Worm (Caenorhabditis elegans) whole organism, L4 larva: ENCODE data around the gene scl-5.
A peak's percentile ranks its signal among the peaks of the same experiment; 100 is the strongest.

Experiments used
- F10B5.3 ChIP-seq: sonication (generic microtip); optimal IDR thresholded peaks from 2 replicates; lab custom pipeline; 2016; ENCODE audit warnings: mild to moderate bottlenecking, missing genetic modification characterization, missing compliant biosample characterization
- F49E8.2 ChIP-seq: sonication (generic microtip); optimal IDR thresholded peaks from 2 replicates; lab custom pipeline; 2016; ENCODE audit warnings: missing compliant biosample characterization, mild to moderate bottlenecking, missing genetic modification characterization, borderline replicate concordance
- T20F7.1 ChIP-seq: fragments of 200-800 bp; sonication (Bioruptor generic); optimal IDR thresholded peaks from 2 replicates; lab custom pipeline; 2018; ENCODE audit warnings: mild to moderate bottlenecking, missing genetic modification characterization, missing compliant biosample characterization
- Y5F2A.4 ChIP-seq: fragments of 200-800 bp; sonication (Bioruptor generic); optimal IDR thresholded peaks from 2 replicates; lab custom pipeline; 2018; ENCODE audit warnings: mild to moderate bottlenecking, missing genetic modification characterization, missing compliant biosample characterization
- Y75B8A.6 ChIP-seq: fragments of 200-800 bp; sonication (Bioruptor generic); IDR thresholded peaks from 2 replicates; pipeline ENCODE4 v1.3.6; 2022; ENCODE audit warnings: missing genetic modification reagents, missing genetic modification characterization, missing compliant biosample characterization
- ZK337.2 ChIP-seq: fragments of 200-800 bp; sonication (Bioruptor generic); IDR thresholded peaks from 2 replicates; pipeline ENCODE4 v1.3.6; 2022; ENCODE audit warnings: missing genetic modification reagents, missing genetic modification characterization, missing compliant biosample characterization
- aha-1 ChIP-seq: fragments of 150-350 bp; peaks from one replicate; lab custom pipeline; 2014; ENCODE audit warnings: missing biosample characterization, missing genetic modification characterization
- aly-2 ChIP-seq: sonication (generic microtip); optimal IDR thresholded peaks from 2 replicates; lab custom pipeline; 2018; ENCODE audit warnings: missing biosample characterization, missing genetic modification characterization
- ceh-20 ChIP-seq: fragments of 200-800 bp; sonication (Bioruptor generic); IDR thresholded peaks from 2 replicates; pipeline ENCODE4 v1.3.6; 2022; ENCODE audit warnings: missing genetic modification reagents, missing genetic modification characterization, missing compliant biosample characterization
- ctbp-1 ChIP-seq: fragments of 200-800 bp; sonication (Bioruptor generic); IDR thresholded peaks from 2 replicates; pipeline ENCODE4 v1.3.6; 2022; ENCODE audit warnings: missing genetic modification reagents, missing genetic modification characterization, missing compliant biosample characterization
- daf-12 ChIP-seq: fragments of 150-350 bp; optimal IDR thresholded peaks from 2 replicates; lab custom pipeline; 2014; ENCODE audit warnings: missing biosample characterization, missing genetic modification reagents, missing genetic modification characterization
- daf-16 ChIP-seq, 3 experiments: sonication (generic microtip); optimal IDR thresholded peaks; 2 replicates each; lab custom pipeline; 2016 to 2017; ENCODE audit warnings: missing genetic modification characterization in 3 of 3, missing genetic modification reagents in 3 of 3, mild to moderate bottlenecking in 2 of 3, missing compliant biosample characterization in 2 of 3, missing biosample characterization in 1 of 3, moderate library complexity in 1 of 3
- dmd-6 ChIP-seq: fragments of 200-800 bp; sonication (Bioruptor generic); IDR thresholded peaks from 2 replicates; pipeline ENCODE4 v1.3.6; 2022; ENCODE audit warnings: missing genetic modification reagents, missing genetic modification characterization, missing compliant biosample characterization
- dmd-8 ChIP-seq: fragments of 200-800 bp; sonication (Bioruptor generic); IDR thresholded peaks from 2 replicates; pipeline ENCODE4 v1.3.6; 2022; ENCODE audit warnings: missing genetic modification characterization, missing compliant biosample characterization
- duxl-1 ChIP-seq: sonication (generic microtip); optimal IDR thresholded peaks from 2 replicates; lab custom pipeline; 2016; ENCODE audit warnings: mild to moderate bottlenecking, missing genetic modification characterization, moderate library complexity, missing compliant biosample characterization; ENCODE audit not compliant: poor library complexity
- egl-43 ChIP-seq: fragments of 200-800 bp; sonication (Bioruptor generic); IDR thresholded peaks from 2 replicates; pipeline ENCODE4 v1.3.6; 2022; ENCODE audit warnings: missing genetic modification reagents, missing genetic modification characterization, missing compliant biosample characterization
- hif-1 ChIP-seq, 2 experiments: sonication (generic microtip); optimal IDR thresholded peaks; 2 replicates each; lab custom pipeline; 2016 to 2017; ENCODE audit warnings: missing compliant biosample characterization in 2 of 2, missing genetic modification characterization in 2 of 2, missing genetic modification reagents in 2 of 2, missing genotype in 2 of 2, mild to moderate bottlenecking in 1 of 2
- hlh-11 ChIP-seq: fragments of 200-800 bp; sonication (Bioruptor generic); optimal IDR thresholded peaks from 2 replicates; lab custom pipeline; 2018; ENCODE audit warnings: mild to moderate bottlenecking, missing genetic modification characterization, missing compliant biosample characterization
- hlh-30 ChIP-seq: sonication (generic microtip); optimal IDR thresholded peaks from 2 replicates; lab custom pipeline; 2017; ENCODE audit warnings: antibody characterized with exemption, mild to moderate bottlenecking, missing genetic modification characterization, missing compliant biosample characterization; ENCODE audit not compliant: insufficient read depth
- lin-29 ChIP-seq: fragments of 200-800 bp; sonication (Bioruptor generic); IDR thresholded peaks from 2 replicates; pipeline ENCODE4 v1.3.6; 2022; ENCODE audit warnings: missing genetic modification reagents, missing genetic modification characterization, missing compliant biosample characterization
- lin-38 ChIP-seq: fragments of 200-800 bp; sonication (Bioruptor generic); IDR thresholded peaks from 2 replicates; pipeline ENCODE4 v1.3.6; 2022; ENCODE audit warnings: missing genetic modification reagents, missing genetic modification characterization, missing compliant biosample characterization
- lin-39 ChIP-seq: fragments of 150-350 bp; optimal IDR thresholded peaks from 2 replicates; lab custom pipeline; 2014; ENCODE audit warnings: missing biosample characterization, missing genetic modification reagents, missing genetic modification characterization
- lir-3 ChIP-seq: sonication (generic microtip); optimal IDR thresholded peaks from 2 replicates; lab custom pipeline; 2016; ENCODE audit warnings: mild to moderate bottlenecking, missing genetic modification characterization, missing compliant biosample characterization
- lsy-2 ChIP-seq, 2 experiments: fragments of 150-350 bp in 1 of 2; sonication (generic microtip) in 1 of 2; optimal IDR thresholded peaks; 2 replicates each; lab custom pipeline; 2014 to 2017; ENCODE audit warnings: missing biosample characterization in 2 of 2, missing genetic modification characterization in 2 of 2
- mdl-1 ChIP-seq, 2 experiments: fragments of 150-350 bp in 1 of 2; sonication (generic microtip) in 1 of 2; optimal IDR thresholded peaks; 2 replicates each; lab custom pipeline; 2014 to 2017; ENCODE audit warnings: missing biosample characterization in 2 of 2, missing genetic modification characterization in 2 of 2
- mes-2 ChIP-seq: sonication (generic microtip); optimal IDR thresholded peaks from 2 replicates; lab custom pipeline; 2016; ENCODE audit warnings: missing genotype, mild to moderate bottlenecking, missing genetic modification characterization, missing compliant biosample characterization; ENCODE audit not compliant: poor library complexity, severe bottlenecking
- mxl-3 ChIP-seq: fragments of 200-800 bp; sonication (Bioruptor generic); optimal IDR thresholded peaks from 2 replicates; lab custom pipeline; 2018; ENCODE audit warnings: mild to moderate bottlenecking, missing genetic modification characterization, missing compliant biosample characterization
- nhr-102 ChIP-seq: sonication (generic microtip); optimal IDR thresholded peaks from 2 replicates; lab custom pipeline; 2016; ENCODE audit warnings: mild to moderate bottlenecking, missing genetic modification characterization, moderate library complexity, missing compliant biosample characterization
- nhr-11 ChIP-seq: fragments of 150-350 bp; optimal IDR thresholded peaks from 2 replicates; lab custom pipeline; 2014; ENCODE audit warnings: missing biosample characterization, missing genetic modification characterization
- nhr-111 ChIP-seq: fragments of 200-800 bp; sonication (Bioruptor generic); optimal IDR thresholded peaks from 2 replicates; lab custom pipeline; 2018; ENCODE audit warnings: mild to moderate bottlenecking, missing genetic modification characterization, missing compliant biosample characterization
- nhr-25 ChIP-seq: sonication (generic microtip); optimal IDR thresholded peaks from 2 replicates; lab custom pipeline; 2017; ENCODE audit warnings: missing genetic modification characterization, mild to moderate bottlenecking, missing compliant biosample characterization, antibody characterized with exemption, moderate library complexity, borderline replicate concordance; ENCODE audit not compliant: insufficient read depth
- nhr-28 ChIP-seq: fragments of 150-350 bp; optimal IDR thresholded peaks from 2 replicates; lab custom pipeline; 2014; ENCODE audit warnings: missing biosample characterization, missing genetic modification characterization
- nhr-42 ChIP-seq: fragments of 200-800 bp; sonication (Bioruptor generic); IDR thresholded peaks from 2 replicates; pipeline ENCODE4 v1.3.6; 2022; ENCODE audit warnings: missing genetic modification characterization, missing compliant biosample characterization
- nhr-76 ChIP-seq: fragments of 150-350 bp; optimal IDR thresholded peaks from 2 replicates; lab custom pipeline; 2014; ENCODE audit warnings: missing biosample characterization, missing genetic modification characterization
- snpc-1.2 ChIP-seq: fragments of 200-800 bp; sonication (Bioruptor generic); IDR thresholded peaks from 2 replicates; pipeline ENCODE4 v1.3.6; 2022; ENCODE audit warnings: missing genetic modification reagents, missing genetic modification characterization, missing compliant biosample characterization
- spr-3 ChIP-seq: fragments of 200-800 bp; sonication (Bioruptor generic); optimal IDR thresholded peaks from 2 replicates; lab custom pipeline; 2018; ENCODE audit warnings: mild to moderate bottlenecking, missing genetic modification characterization, missing compliant biosample characterization
- tag-97 ChIP-seq: fragments of 200-800 bp; sonication (Bioruptor generic); IDR thresholded peaks from 2 replicates; pipeline ENCODE4 v1.3.6; 2022; ENCODE audit warnings: missing genetic modification characterization, missing compliant biosample characterization
- unc-62 ChIP-seq, 3 experiments: fragments of 150-350 bp in 1 of 3; sonication (generic microtip); optimal IDR thresholded peaks in 2 of 3; peaks in 1 of 3; 1 replicate in 1 of 3; 2 replicates in 2 of 3; lab custom pipeline; 2014 to 2017; ENCODE audit warnings: missing biosample characterization in 3 of 3, missing genetic modification characterization in 3 of 3, missing genetic modification reagents in 3 of 3, missing genotype in 1 of 3
- zfp-3 ChIP-seq: fragments of 200-800 bp; sonication (Bioruptor generic); conservative IDR thresholded peaks from 2 replicates; pipeline ENCODE4 v1.3.6; 2022; ENCODE audit warnings: missing genetic modification reagents, missing genetic modification characterization, missing compliant biosample characterization
- ztf-7 ChIP-seq: fragments of 150-350 bp; optimal IDR thresholded peaks from 2 replicates; lab custom pipeline; 2014; ENCODE audit warnings: missing biosample characterization, missing genetic modification characterization

The scl-5 gene

DNA sequence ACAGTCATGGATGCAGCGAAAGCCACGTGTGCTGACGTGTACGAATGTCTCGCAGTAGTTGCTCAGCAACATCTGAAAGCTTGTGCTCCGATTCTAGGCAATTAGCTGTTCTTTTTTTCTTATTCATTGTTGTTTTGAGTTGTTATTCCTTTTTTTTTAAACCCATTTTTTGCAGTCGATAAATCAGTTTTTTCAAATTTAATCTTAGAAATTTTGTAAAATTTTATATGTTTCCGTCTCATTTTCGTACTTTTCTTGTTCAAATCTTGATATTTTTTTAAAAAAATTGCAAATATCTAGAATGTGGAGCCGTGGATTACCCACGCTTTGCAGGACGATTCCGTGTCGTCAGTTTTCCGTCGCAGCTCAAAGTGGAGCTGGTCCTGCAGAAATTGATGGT is 36.6 kb downstream of the scl-5 start, which contains the start of gene fask-1:
fask-1 (plus strand) TSS at position 301 of the 400 bp plus-strand sequence.
- TF ChIP-seq aha-1 (tag; lab: Kevin White, UChicago) (no peak), egl-43 (no peak), T20F7.1 (no peak), F49E8.2 (tag; lab: Kevin White, UChicago) (no peak), lin-38 (GFP tag; lab: Robert Waterston, UW) (0 out of 2 replicates have a peak, but pooled peaks have one; percentile 39), ceh-20 (GFP tag; lab: Robert Waterston, UW) (no peak)
- TF ChIP-seq, all 104 proteins: peak for 1

DNA sequence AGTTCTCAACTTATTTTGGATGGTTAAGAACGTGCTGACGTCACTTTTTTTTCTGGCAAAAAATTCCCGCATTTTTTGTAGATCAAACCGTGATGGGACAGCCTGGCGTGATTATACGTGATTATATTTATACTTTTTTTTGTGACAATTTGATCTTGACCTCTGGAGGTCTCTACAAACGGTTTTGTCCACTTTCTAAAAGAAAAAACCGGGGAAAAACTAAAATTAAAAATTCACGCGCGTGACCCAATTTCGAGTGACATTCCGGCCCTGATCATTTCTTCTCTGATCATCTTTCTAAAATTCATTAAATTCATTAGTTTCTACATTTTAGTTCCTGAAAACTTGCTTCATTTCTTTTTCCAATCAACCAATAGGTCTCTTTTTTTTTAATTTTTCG is 41.1 kb downstream of the scl-5 start, which contains the start of gene rde-11:
rde-11 (plus strand) TSS at position 301 of the 400 bp plus-strand sequence.
- TF ChIP-seq hif-1 (tag; optimal IDR thresholded peaks at IDR 0.05; lab: Kevin White, UChicago) (no peak), ztf-7 (tag; lab: Kevin White, UChicago) (no peak), nhr-11 (tag; lab: Kevin White, UChicago) (no peak), daf-16 (GFP tag; optimal IDR thresholded peaks at IDR 0.05; lab: Kevin White, UChicago) (no peak), daf-16 (tag; optimal IDR thresholded peaks at IDR 0.05; lab: Kevin White, UChicago) (no peak), nhr-102 (tag; lab: Kevin White, UChicago) (no peak), F10B5.3 (no peak), lin-39 (tag; lab: Kevin White, UChicago) (no peak), Y5F2A.4 (no peak), nhr-25 (tag; lab: Kevin White, UChicago) (no peak), lir-3 (tag; lab: Kevin White, UChicago) (no peak)

DNA sequence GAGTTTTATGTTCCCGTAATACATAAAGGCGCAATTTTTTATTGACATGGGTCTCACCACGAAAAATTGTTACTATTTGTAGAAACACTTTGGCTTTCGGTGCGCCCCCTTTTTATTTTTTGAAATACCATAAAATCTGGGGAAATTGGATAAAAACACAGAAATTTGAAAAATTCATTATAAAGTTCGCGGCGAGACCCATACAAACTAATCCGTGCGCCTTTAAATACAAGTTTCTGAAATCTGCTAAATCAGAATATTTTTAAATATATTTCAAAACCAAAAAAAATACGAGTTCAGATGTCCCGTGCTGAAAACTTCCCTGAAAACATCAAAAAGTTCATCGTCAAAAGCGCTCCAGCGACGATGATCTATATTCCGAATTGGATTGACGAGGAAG is 43.5 kb downstream of the scl-5 start, which contains the start of gene B0564.2:
B0564.2 (plus strand) TSS at position 301 of the 400 bp plus-strand sequence.
- TF ChIP-seq F49E8.2 (tag; lab: Kevin White, UChicago) (no peak), zfp-3 (no peak), ctbp-1 (no peak), mes-2 (tag; lab: Kevin White, UChicago) (no peak), nhr-76 (tag; lab: Kevin White, UChicago) (no peak), duxl-1 (tag; lab: Kevin White, UChicago) (no peak), nhr-42 (no peak), spr-3 (GFP tag; lab: Kevin White, UChicago) (no peak), unc-62 (GFP tag; optimal IDR thresholded peaks at IDR 0.05 in 1 of 2; lab: Kevin White, UChicago) (no peak), unc-62 (tag; optimal IDR thresholded peaks at IDR 0.05; lab: Kevin White, UChicago) (no peak), lsy-2 (tag; optimal IDR thresholded peaks at IDR 0.05; lab: Kevin White, UChicago) (no peak), lin-39 (tag; lab: Kevin White, UChicago) (no peak), Y75B8A.6 (GFP tag; lab: Robert Waterston, UW) (no peak), dmd-8 (no peak), nhr-111 (GFP tag; lab: Kevin White, UChicago) (no peak), lin-29 (GFP tag; lab: Robert Waterston, UW) (no peak), nhr-11 (tag; lab: Kevin White, UChicago) (no peak)

DNA sequence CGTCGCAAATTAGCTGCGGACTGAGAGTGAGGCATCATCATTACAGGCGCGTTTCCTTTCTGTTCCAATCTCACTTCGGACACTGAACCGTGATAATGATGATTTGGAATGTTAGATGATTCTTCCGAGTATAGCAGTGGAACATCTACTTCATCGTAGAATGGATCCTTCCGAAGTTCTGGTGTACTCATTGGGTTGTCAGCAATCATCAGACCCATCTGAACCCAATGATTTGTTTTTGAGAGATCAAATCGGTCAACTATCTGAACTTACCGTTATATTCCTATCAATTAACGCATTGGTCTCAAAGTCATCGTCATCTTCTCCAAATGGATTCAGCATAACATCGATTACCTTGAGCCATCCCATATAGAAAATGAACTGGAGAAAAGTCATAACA is 44.6 kb downstream of the scl-5 start:
- TF ChIP-seq aly-2 = no peak
- TF ChIP-seq unc-62 (GFP tag; optimal IDR thresholded peaks at IDR 0.05 in 1 of 2; lab: Kevin White, UChicago) = peak in 1 of 2 experiments; percentile 94
- TF ChIP-seq unc-62 (tag; optimal IDR thresholded peaks at IDR 0.05; lab: Kevin White, UChicago) = no peak
- no peak for TF ChIP-seq hif-1 (tag; optimal IDR thresholded peaks at IDR 0.05; lab: Kevin White, UChicago)

DNA sequence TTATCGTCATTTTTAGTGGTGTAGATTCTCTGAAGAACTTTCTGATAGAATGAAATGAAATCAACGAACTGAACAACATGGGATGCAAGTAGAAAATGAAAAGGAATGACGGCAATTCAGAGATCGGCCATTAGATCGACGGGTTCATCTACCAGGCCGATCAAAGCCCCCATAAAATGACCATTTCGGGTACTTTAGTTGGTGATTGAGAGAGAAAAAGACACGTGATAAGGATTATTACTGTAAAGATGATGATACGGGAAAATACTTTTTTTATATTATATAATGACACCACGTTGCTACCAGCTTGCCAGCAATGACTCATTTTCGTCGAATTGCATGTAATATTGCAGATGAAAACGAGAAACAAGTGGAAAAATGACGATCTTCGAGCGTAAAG is 45.9 kb downstream of the scl-5 start, which contains the start of gene best-1:
best-1 (minus strand) TSS at position 29 of the 400 bp plus-strand sequence.
- TF ChIP-seq snpc-1.2 (GFP tag; lab: Robert Waterston, UW) (no peak), nhr-25 (tag; lab: Kevin White, UChicago) (no peak), zfp-3 (no peak), Y75B8A.6 (GFP tag; lab: Robert Waterston, UW) (no peak), tag-97 (no peak), unc-62 (GFP tag; optimal IDR thresholded peaks at IDR 0.05 in 1 of 2; lab: Kevin White, UChicago) (no peak), unc-62 (tag; optimal IDR thresholded peaks at IDR 0.05; lab: Kevin White, UChicago) (no peak), dmd-6 (GFP tag; lab: Robert Waterston, UW) (0 out of 2 replicates have a peak, but pooled peaks have one; percentile 17), hlh-30 (tag; lab: Kevin White, UChicago) (peak; percentile 5), ZK337.2 (GFP tag; lab: Robert Waterston, UW) (no peak), mxl-3 (peak; percentile 32), mdl-1 (tag; optimal IDR thresholded peaks at IDR 0.05; lab: Kevin White, UChicago) (peak in 1 of 2 experiments; percentile 67), hlh-11 (tag; lab: Kevin White, UChicago) (peak; percentile 32), nhr-28 (tag; lab: Kevin White, UChicago) (peak; percentile 52), lin-38 (GFP tag; lab: Robert Waterston, UW) (no peak), daf-12 (tag; lab: Kevin White, UChicago) (no peak)
